Worm (Caenorhabditis elegans) whole organism, L4 larva: Measurements from ENCODE around the gene prp-21.
"Not testable (repeated sequence)": the region's sequence is repeated elsewhere in the genome, so short reads cannot be mapped to it uniquely, and the experiment has no call there.

Experiments
- F10B5.3 ChIP-seq: sonication (generic microtip); optimal IDR thresholded peaks from 2 replicates; lab custom pipeline; 2016; ENCODE audit warnings: mild to moderate bottlenecking, missing genetic modification characterization, missing compliant biosample characterization
- Y75B8A.6 ChIP-seq: fragments of 200-800 bp; sonication (Bioruptor generic); IDR thresholded peaks from 2 replicates; pipeline ENCODE4 v1.3.6; 2022; ENCODE audit warnings: missing genetic modification reagents, missing genetic modification characterization, missing compliant biosample characterization
- ZK337.2 ChIP-seq: fragments of 200-800 bp; sonication (Bioruptor generic); IDR thresholded peaks from 2 replicates; pipeline ENCODE4 v1.3.6; 2022; ENCODE audit warnings: missing genetic modification reagents, missing genetic modification characterization, missing compliant biosample characterization
- ama-1 ChIP-seq: fragments of 150-350 bp; optimal IDR thresholded peaks from 2 replicates; lab custom pipeline; 2014; ENCODE audit warnings: inconsistent platforms, mixed read lengths
- arid-1 ChIP-seq: fragments of 200-800 bp; sonication (Bioruptor generic); conservative IDR thresholded peaks from 2 replicates; pipeline ENCODE4 v1.3.6; 2022; ENCODE audit warnings: missing genetic modification reagents, missing genetic modification characterization, missing compliant biosample characterization
- ceh-44 ChIP-seq: fragments of 200-800 bp; sonication (Bioruptor generic); IDR thresholded peaks from 2 replicates; pipeline ENCODE4 v1.3.6; 2022; ENCODE audit warnings: missing genetic modification reagents, missing genetic modification characterization, missing compliant biosample characterization
- ceh-62 ChIP-seq: sonication (generic microtip); optimal IDR thresholded peaks from 2 replicates; lab custom pipeline; 2017; ENCODE audit warnings: missing biosample characterization, missing genetic modification characterization
- daf-16 ChIP-seq, 3 experiments: sonication (generic microtip); optimal IDR thresholded peaks; 2 replicates each; lab custom pipeline; 2016 to 2017; ENCODE audit warnings: missing genetic modification characterization in 3 of 3, missing genetic modification reagents in 3 of 3, mild to moderate bottlenecking in 2 of 3, missing compliant biosample characterization in 2 of 3, missing biosample characterization in 1 of 3, moderate library complexity in 1 of 3
- dmd-6 ChIP-seq: fragments of 200-800 bp; sonication (Bioruptor generic); IDR thresholded peaks from 2 replicates; pipeline ENCODE4 v1.3.6; 2022; ENCODE audit warnings: missing genetic modification reagents, missing genetic modification characterization, missing compliant biosample characterization
- dmd-9 ChIP-seq: fragments of 200-800 bp; sonication (Bioruptor generic); IDR thresholded peaks from 2 replicates; pipeline ENCODE4 v1.3.6; 2022; ENCODE audit warnings: missing genetic modification reagents, missing genetic modification characterization, missing compliant biosample characterization
- dpl-1 ChIP-seq: fragments of 150-350 bp; optimal IDR thresholded peaks from 2 replicates; lab custom pipeline; 2014; ENCODE audit warnings: missing biosample characterization, missing genetic modification reagents, missing genetic modification characterization
- hlh-11 ChIP-seq: fragments of 200-800 bp; sonication (Bioruptor generic); optimal IDR thresholded peaks from 2 replicates; lab custom pipeline; 2018; ENCODE audit warnings: mild to moderate bottlenecking, missing genetic modification characterization, missing compliant biosample characterization
- lin-29 ChIP-seq: fragments of 200-800 bp; sonication (Bioruptor generic); IDR thresholded peaks from 2 replicates; pipeline ENCODE4 v1.3.6; 2022; ENCODE audit warnings: missing genetic modification reagents, missing genetic modification characterization, missing compliant biosample characterization
- madf-9 ChIP-seq: fragments of 200-800 bp; sonication (Bioruptor generic); conservative IDR thresholded peaks from 2 replicates; pipeline ENCODE4 v1.3.6; 2022; ENCODE audit warnings: missing genetic modification reagents, missing genetic modification characterization, missing compliant biosample characterization
- mep-1 ChIP-seq: fragments of 150-350 bp; sonication (generic microtip); optimal IDR thresholded peaks from 3 replicates; lab custom pipeline; 2014; ENCODE audit warnings: missing biosample characterization, missing genetic modification characterization
- mxl-2 ChIP-seq: fragments of 200-800 bp; sonication (Bioruptor generic); conservative IDR thresholded peaks from 2 replicates; pipeline ENCODE4 v1.3.6; 2022; ENCODE audit warnings: missing genetic modification reagents, missing genetic modification characterization, missing compliant biosample characterization
- nhr-11 ChIP-seq: fragments of 150-350 bp; optimal IDR thresholded peaks from 2 replicates; lab custom pipeline; 2014; ENCODE audit warnings: missing biosample characterization, missing genetic modification characterization
- pha-4 ChIP-seq, 2 experiments: fragments of 150-350 bp in 1 of 2; fragments of 200-800 bp in 1 of 2; sonication (Bioruptor generic) in 1 of 2; IDR thresholded peaks in 1 of 2; optimal IDR thresholded peaks in 1 of 2; 2 replicates each; pipeline versions ENCODE4 v1.3.6 to Lab custom; 2014 to 2022; ENCODE audit warnings: missing genetic modification characterization in 2 of 2, missing genetic modification reagents in 2 of 2, missing biosample characterization in 1 of 2, missing compliant biosample characterization in 1 of 2
- php-3 ChIP-seq: fragments of 200-800 bp; sonication (Bioruptor generic); IDR thresholded peaks from 2 replicates; pipeline ENCODE4 v1.3.6; 2022; ENCODE audit warnings: missing genetic modification reagents, missing genetic modification characterization, missing compliant biosample characterization
- unc-39 ChIP-seq: sonication (generic microtip); optimal IDR thresholded peaks from 2 replicates; lab custom pipeline; 2017; ENCODE audit warnings: missing biosample characterization, missing genetic modification characterization

prp-21 gene

DNA sequence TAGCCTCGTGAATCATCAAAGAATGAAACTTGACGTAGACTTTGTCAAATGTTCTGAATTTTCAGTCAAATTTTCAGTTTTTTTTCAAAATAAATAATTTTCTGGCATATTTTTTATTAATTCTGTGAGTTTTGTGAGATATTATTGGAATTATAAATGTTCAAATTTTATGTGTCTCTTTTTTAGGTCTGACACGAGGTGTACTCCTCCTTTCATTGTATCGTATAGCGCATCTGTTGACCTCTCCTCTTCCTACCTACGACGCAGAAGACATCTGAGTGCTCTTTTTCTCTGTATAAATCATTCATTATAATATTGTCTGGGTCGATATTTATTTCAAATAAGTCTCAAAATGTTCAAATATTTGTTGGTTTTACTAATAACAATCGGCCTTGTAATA is 50.6 kb downstream of the prp-21 start, which contains the start of gene T27A1.3:
Gene T27A1.3, plus strand, starts transcription at position 301 of the 400 bp plus-strand sequence.
- TF ChIP-seq F10B5.3; pha-4 (GFP tag; IDR thresholded peaks at IDR 0.05; lab: Robert Waterston, UW); pha-4 (tag; optimal IDR thresholded peaks at IDR 0.05; lab: Kevin White, UChicago); php-3 (GFP tag; lab: Robert Waterston, UW): not testable (repeated sequence)

DNA sequence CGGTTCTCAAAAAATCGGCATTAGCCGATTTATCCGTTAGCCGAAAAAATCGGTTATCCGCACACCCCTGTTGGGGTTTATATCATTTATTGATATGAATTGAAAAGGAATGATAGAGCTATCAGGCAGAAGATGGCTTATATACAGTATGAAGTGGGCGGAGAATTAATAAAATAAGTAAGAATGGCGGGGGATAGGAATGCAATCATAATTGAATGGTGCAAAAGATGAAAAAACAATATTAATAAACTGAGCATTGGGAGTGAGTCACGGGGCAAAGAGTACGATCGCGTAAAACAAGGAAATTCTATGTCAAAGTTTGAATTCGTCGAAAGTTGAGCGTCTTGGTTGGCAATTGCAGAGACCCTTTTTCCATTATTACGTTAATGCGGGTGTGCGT is 52.1 kb downstream of the prp-21 start, which contains the start of gene T27A1.2:
Gene T27A1.2, minus strand, starts transcription at position 101 of the 400 bp plus-strand sequence.
- TF ChIP-seq mep-1 = no peak
- no peak for TF ChIP-seq dpl-1
- TF ChIP-seq daf-16 (GFP tag; optimal IDR thresholded peaks at IDR 0.05; lab: Kevin White, UChicago) = no peak
- no peak for TF ChIP-seq daf-16 (tag; optimal IDR thresholded peaks at IDR 0.05; lab: Kevin White, UChicago)
- TF ChIP-seq ceh-44 (GFP tag; lab: Robert Waterston, UW) = no peak
- TF ChIP-seq arid-1 (GFP tag; lab: Robert Waterston, UW) = no peak
- TF ChIP-seq ceh-62 (tag; lab: Kevin White, UChicago) = no peak
- TF ChIP-seq dmd-6 (GFP tag; lab: Robert Waterston, UW) = no peak
- no peak for TF ChIP-seq hlh-11
- no peak for TF ChIP-seq ZK337.2
- no peak for TF ChIP-seq lin-29 (GFP tag; lab: Robert Waterston, UW)
- no peak for TF ChIP-seq ama-1 (lab: Kevin White, UChicago)
- no peak for TF ChIP-seq unc-39
- TF ChIP-seq mxl-2 (GFP tag; lab: Robert Waterston, UW) = no peak
- no peak for TF ChIP-seq madf-9
- no peak for TF ChIP-seq dmd-9 (GFP tag; lab: Robert Waterston, UW)
- TF ChIP-seq nhr-11 (tag; lab: Kevin White, UChicago) = no peak
- TF ChIP-seq Y75B8A.6 (GFP tag; lab: Robert Waterston, UW) = no peak
